Worm (Caenorhabditis elegans) whole organism, late embryonic: ENCODE measurements around the gene Y40B10A.11.

ENCODE experiments used
- ceh-48 ChIP-seq: sonication (generic microtip); optimal IDR thresholded peaks from 2 replicates; lab custom pipeline; 2016; ENCODE audit warnings: missing genetic modification characterization, inconsistent platforms, missing compliant biosample characterization
- hlh-13 ChIP-seq: fragments of 200-800 bp; sonication (Bioruptor generic); optimal IDR thresholded peaks from 2 replicates; lab custom pipeline; 2018; ENCODE audit warnings: mild to moderate bottlenecking, missing genetic modification characterization, missing compliant biosample characterization
- hlh-15 ChIP-seq: sonication (generic microtip); optimal IDR thresholded peaks from 2 replicates; lab custom pipeline; 2016; ENCODE audit warnings: missing genetic modification characterization, missing compliant biosample characterization
- nhr-11 ChIP-seq: fragments of 150-350 bp; optimal IDR thresholded peaks from 2 replicates; lab custom pipeline; 2014; ENCODE audit warnings: missing biosample characterization, missing genetic modification characterization
- tbx-7 ChIP-seq: sonication (generic microtip); optimal IDR thresholded peaks from 2 replicates; lab custom pipeline; 2016; ENCODE audit warnings: missing genotype, missing genetic modification characterization, missing compliant biosample characterization
- unc-55 ChIP-seq: sonication (generic microtip); optimal IDR thresholded peaks from 2 replicates; lab custom pipeline; 2017; ENCODE audit warnings: missing biosample characterization, missing genetic modification reagents, missing genetic modification characterization

ce11 chrV:2030661-2031060 is 20.7 kb downstream of the Y40B10A.11 start:
- no peak for TF ChIP-seq ceh-48 (tag; lab: Kevin White, UChicago)
- TF ChIP-seq unc-55, result no peak
- TF ChIP-seq nhr-11, result no peak
- TF ChIP-seq hlh-15 (tag; lab: Kevin White, UChicago), result no peak
- TF ChIP-seq hlh-13 (GFP tag; lab: Kevin White, UChicago), result no peak
- no peak for TF ChIP-seq tbx-7
